Worm (Caenorhabditis elegans): ENCODE results near the gene fbxa-7.

- TF ChIP-seq nhr-28 (tag; optimal IDR thresholded peaks at IDR 0.05) = no peak
- TF ChIP-seq egl-27 (tag; optimal IDR thresholded peaks at IDR 0.05) = no peak
- no peak for TF ChIP-seq aly-2 (tag; optimal IDR thresholded peaks at IDR 0.05)
- TF ChIP-seq ceh-82 (tag; optimal IDR thresholded peaks at IDR 0.05) = no peak
Observed at ce11 chrIII:2281975-2282957, 31.0 kb upstream of the fbxa-7 start, which contains the start of gene Y54F10BM.3.

Measured in whole organism, L4 larva.